Fruit fly (Drosophila melanogaster) whole organism, embryonic: ENCODE results near the gene sosie.
A peak's percentile ranks its signal among the peaks of the same experiment; 100 is the strongest.

Experiments used
- Bteb2 ChIP-seq: fragments of 200-800 bp; sonication (Bioruptor generic); optimal IDR thresholded peaks from 2 replicates; lab custom pipeline; 2016; ENCODE audit warnings: missing biosample characterization, missing genetic modification characterization
- CG10654 ChIP-seq: fragments of 200-800 bp; sonication (Bioruptor generic); optimal IDR thresholded peaks from 2 replicates; lab custom pipeline; 2016; ENCODE audit warnings: missing biosample characterization, missing genetic modification characterization
- CG12104 ChIP-seq: fragments of 200-800 bp; sonication (Bioruptor generic); optimal IDR thresholded peaks from 3 replicates; lab custom pipeline; 2016; ENCODE audit warnings: missing biosample characterization, missing genetic modification characterization
- CG13296 ChIP-seq: fragments of 200-800 bp; sonication (Bioruptor generic); optimal IDR thresholded peaks from 3 replicates; lab custom pipeline; 2018; ENCODE audit warnings: missing biosample characterization, mild to moderate bottlenecking, missing genetic modification characterization
- CG13424 ChIP-seq: fragments of 200-800 bp; sonication (Bioruptor generic); optimal IDR thresholded peaks from 2 replicates; lab custom pipeline; 2019; ENCODE audit warnings: missing biosample characterization, mild to moderate bottlenecking, missing genetic modification characterization, moderate library complexity
- CG14014 ChIP-seq: fragments of 200-800 bp; sonication (Bioruptor generic); IDR thresholded peaks from 2 replicates; pipeline ENCODE4 v1.3.6; 2022; ENCODE audit warnings: missing biosample characterization, missing genetic modification characterization
- CG17359 ChIP-seq: fragments of 200-800 bp; sonication (Bioruptor generic); optimal IDR thresholded peaks from 3 replicates; lab custom pipeline; 2018; ENCODE audit warnings: missing biosample characterization, mild to moderate bottlenecking, missing genetic modification characterization, moderate library complexity
- CG17912 ChIP-seq: fragments of 200-800 bp; sonication (Bioruptor generic); optimal IDR thresholded peaks from 2 replicates; lab custom pipeline; 2018; ENCODE audit warnings: missing biosample characterization, mild to moderate bottlenecking, missing genetic modification characterization
- CG33213 ChIP-seq: fragments of 200-800 bp; sonication (Bioruptor generic); optimal IDR thresholded peaks from 3 replicates; lab custom pipeline; 2016; ENCODE audit warnings: missing biosample characterization, missing genetic modification characterization
- CG3838 ChIP-seq: fragments of 200-800 bp; sonication (Bioruptor generic); optimal IDR thresholded peaks from 3 replicates; lab custom pipeline; 2016; ENCODE audit warnings: missing biosample characterization, missing genetic modification characterization
- CG3847 ChIP-seq: fragments of 200-800 bp; sonication (Bioruptor generic); IDR thresholded peaks from 2 replicates; pipeline ENCODE4 v1.3.6; 2022; ENCODE audit warnings: missing biosample characterization, missing genetic modification characterization
- CG6254 ChIP-seq: fragments of 200-800 bp; sonication (Bioruptor generic); optimal IDR thresholded peaks from 3 replicates; lab custom pipeline; 2017; ENCODE audit warnings: mild to moderate bottlenecking, missing biosample characterization, missing genetic modification reagents, missing genetic modification characterization
- CG6689 ChIP-seq: fragments of 200-800 bp; sonication (Bioruptor generic); IDR thresholded peaks from 2 replicates; pipeline ENCODE4 v1.3.6; 2022; ENCODE audit warnings: missing biosample characterization, missing genetic modification characterization
- CG6813 ChIP-seq: fragments of 200-800 bp; sonication (Bioruptor generic); optimal IDR thresholded peaks from 2 replicates; lab custom pipeline; 2017; ENCODE audit warnings: missing biosample characterization, missing genetic modification characterization, mild to moderate bottlenecking, moderate library complexity, missing genetic modification reagents
- CG7556 ChIP-seq: fragments of 200-800 bp; sonication (Bioruptor generic); optimal IDR thresholded peaks from 2 replicates; lab custom pipeline; 2017; ENCODE audit warnings: missing biosample characterization, mild to moderate bottlenecking, missing genetic modification characterization
- CG9437 ChIP-seq: fragments of 200-800 bp; sonication (Bioruptor generic); optimal IDR thresholded peaks from 2 replicates; lab custom pipeline; 2018; ENCODE audit warnings: missing biosample characterization, mild to moderate bottlenecking, missing genetic modification characterization
- Fer1 ChIP-seq: fragments of 200-800 bp; sonication (Bioruptor generic); optimal IDR thresholded peaks from 2 replicates; lab custom pipeline; 2017; ENCODE audit warnings: missing biosample characterization, mild to moderate bottlenecking, missing genetic modification characterization
- GATAe ChIP-seq: fragments of 200-800 bp; sonication (Bioruptor generic); conservative IDR thresholded peaks from 2 replicates; pipeline ENCODE4 v1.3.6; 2022; ENCODE audit warnings: missing biosample characterization, missing genetic modification characterization
- Gug ChIP-seq: fragments of 200-800 bp; sonication (Bioruptor generic); IDR thresholded peaks from 4 replicates; pipeline ENCODE4 v1.3.6; 2022; ENCODE audit warnings: missing biosample characterization, missing genetic modification characterization
- H2.0 ChIP-seq: fragments of 200-800 bp; sonication (Bioruptor generic); IDR thresholded peaks from 2 replicates; pipeline ENCODE4 v1.3.6; 2022; ENCODE audit warnings: missing biosample characterization, missing genetic modification characterization
- HHEX ChIP-seq: fragments of 200-800 bp; sonication (Bioruptor generic); optimal IDR thresholded peaks from 3 replicates; lab custom pipeline; 2017; ENCODE audit warnings: missing biosample characterization, mild to moderate bottlenecking, missing genetic modification characterization, missing genetic modification reagents
- Mad ChIP-seq: fragments of 200-800 bp; sonication (Bioruptor generic); optimal IDR thresholded peaks from 2 replicates; lab custom pipeline; 2016; ENCODE audit warnings: missing biosample characterization, missing genetic modification characterization
- Myb ChIP-seq: fragments of 200-800 bp; sonication (Bioruptor generic); optimal IDR thresholded peaks from 2 replicates; lab custom pipeline; 2016; ENCODE audit warnings: missing biosample characterization, missing genetic modification characterization
- Oaz ChIP-seq: fragments of 200-800 bp; sonication (Bioruptor generic); IDR thresholded peaks from 2 replicates; pipeline ENCODE4 v1.3.6; 2022; ENCODE audit warnings: missing biosample characterization, missing genetic modification characterization
- Optix ChIP-seq: fragments of 200-800 bp; sonication (Bioruptor generic); IDR thresholded peaks from 3 replicates; pipeline ENCODE4 v1.3.6; 2022; ENCODE audit warnings: missing biosample characterization, missing genetic modification characterization
- Side ChIP-seq: fragments of 200-800 bp; sonication (Bioruptor generic); optimal IDR thresholded peaks from 2 replicates; lab custom pipeline; 2016; ENCODE audit warnings: missing biosample characterization, missing genetic modification characterization
- Sox102F ChIP-seq: fragments of 200-800 bp; sonication (Bioruptor generic); optimal IDR thresholded peaks from 2 replicates; lab custom pipeline; 2018; ENCODE audit warnings: missing biosample characterization, mild to moderate bottlenecking, missing genetic modification characterization, moderate library complexity
- TFAM ChIP-seq: fragments of 200-800 bp; sonication (Bioruptor generic); optimal IDR thresholded peaks from 2 replicates; lab custom pipeline; 2017; ENCODE audit warnings: missing biosample characterization, missing genetic modification characterization, inconsistent platforms
- ap ChIP-seq: fragments of 200-800 bp; sonication (Bioruptor generic); IDR thresholded peaks from 2 replicates; pipeline ENCODE4 v1.3.6; 2022; ENCODE audit warnings: missing biosample characterization, missing genetic modification characterization
- bbx ChIP-seq: fragments of 200-800 bp; sonication (Bioruptor generic); IDR thresholded peaks from 2 replicates; pipeline ENCODE4 v1.3.6; 2022; ENCODE audit warnings: missing biosample characterization, missing genetic modification characterization; ENCODE audit not compliant: partially characterized antibody
- bigmax ChIP-seq: fragments of 200-800 bp; sonication (Bioruptor generic); optimal IDR thresholded peaks from 2 replicates; lab custom pipeline; 2018; ENCODE audit warnings: missing biosample characterization, mild to moderate bottlenecking, missing genetic modification characterization
- caup ChIP-seq: fragments of 200-800 bp; sonication (Bioruptor generic); optimal IDR thresholded peaks from 3 replicates; lab custom pipeline; 2017; ENCODE audit warnings: missing biosample characterization, mild to moderate bottlenecking, missing genetic modification characterization, moderate library complexity; ENCODE audit not compliant: severe bottlenecking
- gcm2 ChIP-seq: fragments of 200-800 bp; sonication (Bioruptor generic); optimal IDR thresholded peaks from 2 replicates; lab custom pipeline; 2016; ENCODE audit warnings: missing biosample characterization, missing genetic modification characterization
- grn ChIP-seq: fragments of 200-800 bp; sonication (Bioruptor generic); optimal IDR thresholded peaks from 3 replicates; lab custom pipeline; 2017; ENCODE audit warnings: missing biosample characterization, missing genetic modification characterization
- jigr1 ChIP-seq: fragments of 200-800 bp; sonication (Bioruptor generic); IDR thresholded peaks from 3 replicates; pipeline ENCODE4 v1.3.6; 2022; ENCODE audit warnings: missing biosample characterization, missing genetic modification characterization
- org-1 ChIP-seq: fragments of 200-800 bp; sonication (Bioruptor generic); optimal IDR thresholded peaks from 2 replicates; lab custom pipeline; 2017; ENCODE audit warnings: missing biosample characterization, missing genetic modification characterization
- pb ChIP-seq: fragments of 200-800 bp; sonication (Bioruptor generic); optimal IDR thresholded peaks from 3 replicates; lab custom pipeline; 2016; ENCODE audit warnings: missing biosample characterization, missing genetic modification characterization
- pfk ChIP-seq: fragments of 200-800 bp; sonication (Bioruptor generic); optimal IDR thresholded peaks from 2 replicates; lab custom pipeline; 2018; ENCODE audit warnings: missing biosample characterization, mild to moderate bottlenecking, missing genetic modification characterization, moderate library complexity
- run ChIP-seq: fragments of 200-800 bp; sonication (Bioruptor generic); optimal IDR thresholded peaks from 3 replicates; lab custom pipeline; 2018; ENCODE audit warnings: missing biosample characterization, mild to moderate bottlenecking, missing genetic modification characterization
- salm ChIP-seq: fragments of 200-800 bp; sonication (Bioruptor generic); optimal IDR thresholded peaks from 2 replicates; lab custom pipeline; 2018; ENCODE audit warnings: missing biosample characterization, mild to moderate bottlenecking, missing genetic modification characterization
- shn ChIP-seq: fragments of 200-800 bp; sonication (Bioruptor generic); optimal IDR thresholded peaks from 3 replicates; lab custom pipeline; 2016; ENCODE audit warnings: missing biosample characterization, missing genetic modification characterization
- sqz ChIP-seq: fragments of 200-800 bp; sonication (Bioruptor generic); optimal IDR thresholded peaks from 3 replicates; lab custom pipeline; 2018; ENCODE audit warnings: missing biosample characterization, mild to moderate bottlenecking, missing genetic modification characterization
- tin ChIP-seq: fragments of 200-800 bp; sonication (Bioruptor generic); optimal IDR thresholded peaks from 3 replicates; lab custom pipeline; 2016; ENCODE audit warnings: missing biosample characterization, missing genetic modification characterization
- toy ChIP-seq: fragments of 200-800 bp; sonication (Bioruptor generic); IDR thresholded peaks from 2 replicates; pipeline ENCODE4 v1.3.6; 2022; ENCODE audit warnings: missing biosample characterization, missing genetic modification characterization
- trh ChIP-seq: fragments of 200-800 bp; sonication (Bioruptor generic); optimal IDR thresholded peaks from 2 replicates; lab custom pipeline; 2016; ENCODE audit warnings: missing biosample characterization, missing genetic modification characterization
- vfl ChIP-seq: fragments of 200-800 bp; sonication (Bioruptor generic); optimal IDR thresholded peaks from 2 replicates; lab custom pipeline; 2016; ENCODE audit warnings: missing biosample characterization, missing genetic modification characterization
- wek ChIP-seq: fragments of 200-800 bp; sonication (Bioruptor generic); optimal IDR thresholded peaks from 3 replicates; lab custom pipeline; 2018; ENCODE audit warnings: missing biosample characterization, mild to moderate bottlenecking, missing genetic modification characterization, moderate library complexity

sosie gene

dm6 chr3R:24809576-24810279 lies 24.0 kb upstream of the sosie start (continued):
- peak; percentile 86 for TF ChIP-seq CG6813
- no peak for TF ChIP-seq CG17912 (GFP tag; lab: Kevin White, UChicago)
- TF ChIP-seq CG33213 (GFP tag; lab: Kevin White, UChicago) = peak; percentile 41
- TF ChIP-seq toy = no peak
- peak; percentile 52 for TF ChIP-seq run (tag; lab: Kevin White, UChicago)
- TF ChIP-seq CG6254 (GFP tag; lab: Kevin White, UChicago) = peak; percentile 27
- peak; percentile 65 for TF ChIP-seq CG13296 (GFP tag; lab: Kevin White, UChicago)
- TF ChIP-seq Bteb2 (GFP tag; lab: Kevin White, UChicago) = no peak
- TF ChIP-seq wek (GFP tag; lab: Kevin White, UChicago) = peak; percentile 75
- peak; percentile 72 for TF ChIP-seq Fer1 (GFP tag; lab: Kevin White, UChicago)
- TF ChIP-seq org-1 (GFP tag; lab: Kevin White, UChicago) = peak; percentile 41
- peak; percentile 12 for TF ChIP-seq bigmax (GFP tag; lab: Kevin White, UChicago)

DNA sequence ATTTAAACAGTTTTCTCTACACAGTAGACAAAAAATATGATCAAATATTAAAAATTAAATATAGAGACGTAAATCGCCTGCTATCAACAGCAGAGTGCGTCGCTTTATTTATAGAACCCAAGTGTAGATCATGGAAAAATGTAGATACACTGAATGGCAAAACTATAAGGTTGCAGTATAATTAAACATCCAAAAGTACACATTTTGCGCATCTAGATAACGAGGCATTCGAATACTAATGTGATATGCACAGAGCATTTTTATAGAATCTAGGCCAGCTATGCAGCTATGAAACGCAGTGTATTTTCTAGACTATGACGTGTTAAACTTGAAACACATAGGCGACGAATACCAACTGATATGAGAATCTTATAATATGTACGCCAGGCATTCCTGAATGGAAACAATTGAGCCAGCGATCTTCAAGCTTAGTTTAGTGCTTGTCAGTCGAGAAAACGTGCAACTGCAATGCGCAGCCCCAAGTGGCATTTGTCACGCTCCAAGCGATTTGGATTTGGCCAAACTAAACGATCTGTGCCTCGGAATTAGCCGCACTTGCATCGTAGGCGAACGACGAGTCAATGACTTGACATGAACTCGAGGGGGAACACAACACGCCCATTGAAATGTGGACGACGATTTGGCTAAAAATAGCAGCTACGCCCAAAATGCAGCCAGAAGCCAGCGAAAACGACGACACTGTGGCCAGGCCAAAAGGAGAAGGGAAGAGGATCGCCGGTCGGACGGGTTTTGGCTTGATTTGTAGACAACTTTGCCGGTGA lies 22.7 kb upstream of the sosie start:
- TF ChIP-seq gcm2 (GFP tag; lab: Kevin White, UChicago) (peak; percentile 78), H2.0 (GFP tag; lab: Robert Waterston, UW) (peak; percentile 88), GATAe (GFP tag; lab: Robert Waterston, UW) (peak; percentile 41; the same call in 1 of the 2 replicates), TFAM (GFP tag; lab: Kevin White, UChicago) (peak; percentile 41), CG3838 (GFP tag; lab: Kevin White, UChicago) (peak; percentile 42), pfk (GFP tag; lab: Kevin White, UChicago) (no peak), Side (peak; percentile 78), jigr1 (GFP tag; lab: Robert Waterston, UW) (no peak), CG17359 (tag; lab: Kevin White, UChicago) (peak; percentile 93), Oaz (GFP tag; lab: Robert Waterston, UW) (peak; percentile 83), CG3847 (GFP tag; lab: Robert Waterston, UW) (peak; percentile 87), CG12104 (peak; percentile 76), grn (GFP tag; lab: Kevin White, UChicago) (peak; percentile 10), bbx (no peak), CG9437 (peak; percentile 76), CG6813 (peak; percentile 90), CG14014 (GFP tag; lab: Robert Waterston, UW) (peak; percentile 93), Optix (GFP tag; lab: Robert Waterston, UW) (peak; percentile 89), Myb (GFP tag; lab: Kevin White, UChicago) (peak; percentile 75), trh (no peak), vfl (peak; percentile 75), pb (GFP tag; lab: Kevin White, UChicago) (peak; percentile 74), HHEX (peak; percentile 90), Gug (peak; percentile 90), ap (GFP tag; lab: Robert Waterston, UW) (peak; percentile 79), Sox102F (peak; percentile 92), Mad (peak; percentile 86), salm (tag; lab: Kevin White, UChicago) (peak; percentile 85), shn (GFP tag; lab: Kevin White, UChicago) (peak; percentile 77), sqz (peak; percentile 43), CG7556 (GFP tag; lab: Kevin White, UChicago) (peak; percentile 80), tin (GFP tag; lab: Kevin White, UChicago) (peak; percentile 75), CG10654 (GFP tag; lab: Kevin White, UChicago) (peak; percentile 67), CG6689 (GFP tag; lab: Robert Waterston, UW) (peak; percentile 88), CG13424 (peak; percentile 90), caup (GFP tag; lab: Kevin White, UChicago) (peak; percentile 90)
